Fruit fly (Drosophila melanogaster): Measurements from ENCODE around the gene CG6959.

DNA sequence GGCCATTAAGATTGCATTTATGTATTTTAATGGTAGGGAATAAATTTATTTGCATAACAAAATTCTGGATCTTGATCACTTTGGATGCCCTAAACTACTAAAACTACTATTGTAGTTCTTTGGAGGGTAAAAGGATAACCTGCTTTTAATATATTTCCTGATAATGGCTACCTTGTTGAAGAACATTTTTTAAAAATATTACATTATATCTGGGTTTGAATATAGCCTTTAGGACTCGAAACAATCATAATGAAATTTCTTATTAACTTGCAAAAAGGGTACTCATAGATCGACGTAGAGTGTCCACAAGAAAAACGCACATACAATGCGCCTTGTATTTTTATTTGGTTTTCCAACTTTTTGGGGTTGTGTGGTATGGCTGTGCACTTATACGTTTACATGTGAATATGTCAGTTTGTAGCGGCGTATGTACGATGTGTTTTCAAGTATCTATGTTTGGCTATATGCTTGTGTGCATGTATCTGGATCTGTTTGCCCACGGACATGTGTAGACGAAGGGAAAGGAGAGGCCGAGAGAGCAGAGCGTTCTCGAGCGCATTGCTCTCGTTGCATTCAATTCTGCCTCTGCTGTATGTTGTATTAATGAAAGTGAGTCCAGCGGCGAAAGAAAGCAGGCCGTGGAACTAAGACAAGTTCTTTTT is 89.8 kb downstream of the CG6959 start:
- TF ChIP-seq psq (optimal IDR thresholded peaks at IDR 0.05) = no peak
- no peak for TF ChIP-seq insv (optimal IDR thresholded peaks at IDR 0.05)
- no peak for TF ChIP-seq Sin3A (optimal IDR thresholded peaks at IDR 0.05)
- TF ChIP-seq h (optimal IDR thresholded peaks at IDR 0.05) = no peak
- no peak for TF ChIP-seq ttk (optimal IDR thresholded peaks at IDR 0.05)
- TF ChIP-seq Myc (optimal IDR thresholded peaks at IDR 0.05) = no peak
